Worm (Caenorhabditis elegans): Measurements from ENCODE around the gene chk-1.

chk-1 gene

DNA sequence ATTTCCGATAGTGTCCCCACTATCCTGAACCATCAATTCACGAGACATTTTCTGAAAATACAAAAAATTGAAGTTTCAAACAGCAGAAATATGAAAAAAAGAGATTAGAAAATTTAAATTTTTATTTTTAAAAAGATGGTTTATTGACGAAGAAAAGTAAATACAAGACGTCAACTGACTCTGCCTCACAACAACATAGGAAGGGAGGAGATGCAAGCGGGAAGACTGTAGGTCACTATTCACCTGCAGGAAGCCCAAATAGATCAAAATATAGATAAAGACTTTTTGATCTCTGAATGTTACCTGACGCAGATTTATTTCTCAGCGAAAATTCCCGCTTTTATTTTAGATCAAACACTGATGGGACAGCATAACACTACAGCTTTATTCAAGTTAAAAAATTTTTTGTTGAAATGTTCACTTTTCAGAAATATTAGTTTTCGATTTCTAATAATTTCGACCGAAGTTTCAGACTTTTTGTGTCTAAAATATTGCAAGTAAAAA lies 16.9 kb upstream of the chk-1 start, which contains the start of gene cysl-3:
TSS of gene cysl-3 (minus strand) at position 51 of the 504 bp plus-strand sequence.
- TF ChIP-seq dao-5 (tag; optimal IDR thresholded peaks at IDR 0.05), result no peak
- no peak for TF ChIP-seq him-1 (tag; optimal IDR thresholded peaks at IDR 0.05)
- no peak for TF ChIP-seq W03F9.2 (tag; optimal IDR thresholded peaks at IDR 0.05)

- no peak for TF ChIP-seq dao-5 (tag; optimal IDR thresholded peaks at IDR 0.05)
- TF ChIP-seq W03F9.2 (tag; optimal IDR thresholded peaks at IDR 0.05), result no peak
- TF ChIP-seq him-1 (tag; optimal IDR thresholded peaks at IDR 0.05), result no peak
Observed at ce11 chrV:3774653-3775052, 15.4 kb upstream of the chk-1 start.

ce11 chrV:3773618-3774017 lies 14.3 kb upstream of the chk-1 start:
- TF ChIP-seq him-1 (tag; optimal IDR thresholded peaks at IDR 0.05) (no peak), W03F9.2 (tag; optimal IDR thresholded peaks at IDR 0.05) (no peak), dao-5 (tag; optimal IDR thresholded peaks at IDR 0.05) (no peak)

DNA sequence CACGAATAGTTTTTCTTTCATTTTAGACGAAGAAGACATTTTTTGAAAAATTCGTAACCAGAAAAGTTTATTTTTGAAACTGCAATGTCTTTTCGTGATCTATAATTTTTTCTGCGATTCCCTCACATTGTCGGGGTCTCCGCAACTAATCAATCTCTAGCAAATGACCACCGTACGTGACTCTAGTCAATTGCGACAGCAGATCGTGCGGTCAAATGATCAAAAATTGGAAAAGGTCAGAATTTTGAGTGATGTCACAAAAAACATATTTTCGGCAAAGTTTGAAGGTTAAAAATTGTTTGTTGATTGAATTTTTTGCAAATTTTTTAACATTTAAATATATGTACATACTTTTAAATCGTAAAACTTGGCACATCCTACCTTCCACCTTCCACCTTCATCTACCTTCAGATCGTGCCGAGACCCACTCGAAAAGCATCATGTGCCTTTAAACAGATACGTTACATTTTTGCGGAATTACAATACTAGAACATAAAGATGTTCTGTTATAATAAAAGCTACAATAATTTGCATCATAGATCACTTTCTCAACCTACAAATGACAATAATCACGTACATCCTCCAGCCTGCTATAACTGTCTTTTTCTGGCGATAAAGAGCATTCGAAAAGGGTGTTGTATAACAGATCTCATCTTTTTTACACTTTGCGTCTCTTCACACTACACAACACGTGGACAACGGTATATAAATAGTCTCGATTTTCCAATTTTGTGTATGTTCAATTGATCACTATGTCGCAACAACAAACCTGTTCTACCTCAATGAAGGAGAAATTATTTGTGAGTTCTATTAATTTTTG lies 12.4 kb upstream of the chk-1 start, which contains the start of the genes R08E5.1 and rips-1:
TSS of gene R08E5.1 (minus strand) at position 82 of the 820 bp plus-strand sequence.
TSS of gene rips-1 (plus strand) at position 585 of the 820 bp plus-strand sequence.
- TF ChIP-seq dao-5 (tag; optimal IDR thresholded peaks at IDR 0.05) (no peak), him-1 (tag; optimal IDR thresholded peaks at IDR 0.05) (no peak), W03F9.2 (tag; optimal IDR thresholded peaks at IDR 0.05) (no peak)

DNA sequence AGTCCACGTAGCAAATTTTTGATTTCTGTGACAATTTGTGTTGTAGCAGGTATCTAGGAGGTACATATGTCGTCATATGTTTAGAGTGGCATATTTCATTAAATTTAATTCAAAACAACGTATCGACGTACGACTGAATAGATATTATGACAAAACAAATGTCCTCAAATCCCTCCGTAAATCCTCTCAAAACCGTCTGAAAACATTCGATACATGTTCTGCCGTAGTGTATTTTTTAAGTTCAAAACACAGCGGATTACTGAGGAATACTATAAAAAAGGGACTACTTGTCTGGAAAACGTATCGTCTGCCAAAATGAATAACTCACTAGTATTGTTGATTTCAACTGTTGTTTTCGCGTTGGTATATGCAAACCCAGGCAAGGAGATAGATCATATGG lies 9.0 kb upstream of the chk-1 start, which contains the start of gene R08E5.4:
TSS of gene R08E5.4 (plus strand) at position 301 of the 400 bp plus-strand sequence.
- TF ChIP-seq him-1 (tag; optimal IDR thresholded peaks at IDR 0.05), result no peak
- no peak for TF ChIP-seq dao-5 (tag; optimal IDR thresholded peaks at IDR 0.05)
- no peak for TF ChIP-seq W03F9.2 (tag; optimal IDR thresholded peaks at IDR 0.05)

DNA sequence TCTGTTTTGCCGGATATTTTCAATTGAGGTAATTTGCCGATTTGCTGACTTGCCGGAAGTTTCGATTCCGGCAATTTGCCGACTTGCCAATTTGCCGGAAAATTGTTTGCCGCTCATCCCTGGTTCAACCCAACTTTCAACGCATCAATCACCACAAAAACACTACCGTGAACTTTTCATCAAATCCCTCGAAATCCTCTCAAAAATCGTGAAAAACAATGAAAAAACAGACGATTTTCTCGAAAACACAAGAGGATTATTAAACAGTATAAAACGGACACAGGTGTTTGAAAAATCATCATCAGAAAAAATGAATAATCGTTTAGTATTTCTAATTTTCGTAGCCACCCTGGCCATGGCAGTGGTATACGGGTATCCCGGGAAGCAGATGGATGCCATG lies 7.6 kb upstream of the chk-1 start, which contains the start of gene Y39H10A.1:
TSS of gene Y39H10A.1 (plus strand) at position 301 of the 400 bp plus-strand sequence.
- TF ChIP-seq dao-5 (tag; optimal IDR thresholded peaks at IDR 0.05) (no peak), W03F9.2 (tag; optimal IDR thresholded peaks at IDR 0.05) (no peak), him-1 (tag; optimal IDR thresholded peaks at IDR 0.05) (no peak)

DNA sequence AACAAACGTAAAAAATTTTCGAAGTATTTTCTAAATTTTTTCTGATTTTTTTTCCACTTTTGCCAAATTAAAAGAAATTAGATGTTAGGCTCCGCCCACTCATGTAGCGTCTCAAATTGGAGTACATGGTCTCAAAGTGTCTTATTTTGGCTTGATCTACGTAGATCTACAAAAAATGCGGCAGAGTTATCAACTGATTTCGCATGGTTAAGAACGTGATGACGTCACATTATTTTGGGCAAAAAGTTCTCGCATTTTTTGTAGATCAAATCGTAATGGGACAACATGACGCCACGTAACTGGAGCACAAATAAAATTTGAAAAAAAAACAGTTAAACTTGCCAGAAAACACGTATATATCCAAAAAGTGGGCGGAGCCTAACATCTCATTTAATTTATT lies 2.6 kb upstream of the chk-1 start:
- no peak for TF ChIP-seq dao-5 (tag; optimal IDR thresholded peaks at IDR 0.05)
- TF ChIP-seq him-1 (tag; optimal IDR thresholded peaks at IDR 0.05), result no peak
- TF ChIP-seq W03F9.2 (tag; optimal IDR thresholded peaks at IDR 0.05), result no peak

- TF ChIP-seq him-1 (tag; optimal IDR thresholded peaks at IDR 0.05) (no peak), W03F9.2 (tag; optimal IDR thresholded peaks at IDR 0.05) (no peak)
Observed at ce11 chrV:3760839-3761238, 1.6 kb upstream of the chk-1 start, which contains the start of gene oac-55. oac-55 (plus strand) TSS chrV:3761139.

ce11 chrV:3756887-3757286 lies 2.4 kb downstream of the chk-1 start, which contains the start of gene gid-7:
gid-7 (minus strand) TSS chrV:3757074.
- TF ChIP-seq W03F9.2 (tag; optimal IDR thresholded peaks at IDR 0.05) (no peak), dao-5 (tag; optimal IDR thresholded peaks at IDR 0.05) (no peak), him-1 (tag; optimal IDR thresholded peaks at IDR 0.05) (no peak)

- TF ChIP-seq him-1 (tag; optimal IDR thresholded peaks at IDR 0.05) (no peak), dao-5 (tag; optimal IDR thresholded peaks at IDR 0.05) (no peak), W03F9.2 (tag; optimal IDR thresholded peaks at IDR 0.05) (no peak)
Observed at ce11 chrV:3750328-3750727, 8.9 kb downstream of the chk-1 start.

ce11 chrV:3743172-3743626 lies 16.1 kb downstream of the chk-1 start, which contains the start of gene mtm-9:
mtm-9 (plus strand) TSS chrV:3743576.
- no peak for TF ChIP-seq him-1 (tag; optimal IDR thresholded peaks at IDR 0.05)
- TF ChIP-seq W03F9.2 (tag; optimal IDR thresholded peaks at IDR 0.05), result no peak
- TF ChIP-seq dao-5 (tag; optimal IDR thresholded peaks at IDR 0.05), result no peak

DNA sequence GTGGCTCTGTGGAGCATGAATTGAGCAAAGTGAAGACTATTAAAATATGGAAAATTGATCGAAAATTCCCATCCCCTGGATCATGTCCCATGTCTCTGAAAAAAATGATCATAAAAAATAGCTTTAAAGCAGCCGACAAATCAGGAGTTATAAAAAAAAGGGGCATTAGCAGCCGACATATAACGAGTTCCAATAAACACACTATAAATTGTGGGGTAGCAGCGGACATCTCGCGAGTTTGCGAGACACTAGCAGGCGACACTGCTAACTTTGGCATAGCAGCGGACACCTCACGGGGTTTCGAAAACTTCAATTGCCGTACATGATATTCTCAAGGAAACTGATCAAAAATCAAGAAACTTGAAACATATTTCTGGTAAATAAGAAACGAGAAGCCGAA lies 20.0 kb downstream of the chk-1 start, which contains the start of gene hpo-36:
TSS of gene hpo-36 (minus strand) at position 101 of the 400 bp plus-strand sequence.
- TF ChIP-seq dao-5 (tag; optimal IDR thresholded peaks at IDR 0.05) (no peak), W03F9.2 (tag; optimal IDR thresholded peaks at IDR 0.05) (no peak), him-1 (tag; optimal IDR thresholded peaks at IDR 0.05) (no peak)

DNA sequence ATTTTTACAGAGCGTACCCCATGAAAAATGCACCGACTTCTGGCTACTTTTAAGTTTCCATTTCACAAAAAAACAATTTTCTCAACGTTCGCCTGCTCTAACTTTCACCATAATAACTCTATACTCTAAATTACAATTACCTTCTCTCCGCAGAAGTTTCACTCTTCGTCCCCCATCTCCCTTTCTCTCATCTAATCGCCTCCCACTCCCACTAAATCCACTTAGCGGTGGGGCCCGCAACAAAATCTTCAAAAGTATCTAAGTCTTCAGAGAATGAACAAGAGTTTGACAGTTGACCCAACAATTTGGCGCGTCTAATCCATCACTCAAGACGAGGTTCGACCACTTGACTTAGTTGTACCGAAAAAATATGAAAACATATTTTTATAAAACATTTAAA lies 20.9 kb downstream of the chk-1 start:
- TF ChIP-seq him-1 (tag; optimal IDR thresholded peaks at IDR 0.05) (no peak), dao-5 (tag; optimal IDR thresholded peaks at IDR 0.05) (no peak), W03F9.2 (tag; optimal IDR thresholded peaks at IDR 0.05) (no peak)

- TF ChIP-seq dao-5 (tag; optimal IDR thresholded peaks at IDR 0.05) (no peak), W03F9.2 (tag; optimal IDR thresholded peaks at IDR 0.05) (no peak), him-1 (tag; optimal IDR thresholded peaks at IDR 0.05) (no peak)
Observed at ce11 chrV:3724772-3725171, 34.5 kb downstream of the chk-1 start, which contains the start of gene str-30. str-30 (plus strand) TSS chrV:3725072.
